Worm (Caenorhabditis elegans) whole organism, midembryonic: Measurements from ENCODE around the gene npr-37.

Source experiments
- flt-1 ChIP-seq: fragments of 200-800 bp; sonication (Bioruptor generic); IDR thresholded peaks from 2 replicates; pipeline ENCODE4 v1.3.6; 2022; ENCODE audit warnings: missing genetic modification characterization, missing compliant biosample characterization
- klf-2 ChIP-seq: fragments of 200-800 bp; sonication (Bioruptor generic); conservative IDR thresholded peaks from 2 replicates; pipeline ENCODE4 v1.3.6; 2022; ENCODE audit warnings: missing genetic modification reagents, missing genetic modification characterization, missing compliant biosample characterization
- tab-1 ChIP-seq: fragments of 200-800 bp; sonication (Bioruptor generic); IDR thresholded peaks from 2 replicates; pipeline ENCODE4 v1.3.6; 2022; ENCODE audit warnings: missing genetic modification characterization, missing compliant biosample characterization

DNA sequence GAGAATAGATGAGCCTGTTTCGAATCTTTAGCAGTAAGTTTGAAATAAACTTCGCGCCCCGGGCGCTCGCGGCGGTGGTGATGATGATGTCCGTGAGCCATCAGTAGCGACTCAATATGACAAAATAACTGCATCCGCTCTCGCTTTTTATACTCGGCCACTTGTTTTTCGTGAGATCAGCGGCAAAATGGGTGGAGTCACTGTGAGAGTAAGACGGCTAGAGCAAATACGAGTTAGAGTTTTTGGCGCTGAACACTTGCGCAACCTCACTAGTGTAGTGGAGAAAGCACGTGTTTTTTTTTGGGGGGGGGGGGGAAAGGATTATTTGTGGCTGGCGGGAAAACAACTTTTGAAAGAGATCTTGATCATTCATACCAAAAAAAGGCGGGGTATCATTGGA, 25.4 kb upstream of the npr-37 start, which contains the start of gene W03G1.5:
- TF ChIP-seq klf-2 (GFP tag; lab: Robert Waterston, UW) = no peak
- TF ChIP-seq flt-1 = no peak
- TF ChIP-seq tab-1 (GFP tag; lab: Robert Waterston, UW) = no peak
